Worm (Caenorhabditis elegans) whole organism, mixed stage, embryonic: Measurements from ENCODE around the gene wdfy-2.

Experiments
- M03D4.4 ChIP-seq: sonication (generic microtip); optimal IDR thresholded peaks from 2 replicates; lab custom pipeline; 2017; ENCODE audit warnings: mild to moderate bottlenecking, missing genetic modification characterization, missing compliant biosample characterization
- bed-3 ChIP-seq: fragments of 200-800 bp; sonication (Bioruptor generic); optimal IDR thresholded peaks from 3 replicates; lab custom pipeline; 2018; ENCODE audit warnings: mild to moderate bottlenecking, missing genetic modification characterization, moderate library complexity, missing compliant biosample characterization
- blmp-1 ChIP-seq: fragments of 150-350 bp; optimal IDR thresholded peaks from 2 replicates; lab custom pipeline; 2014; ENCODE audit warnings: missing biosample characterization, missing genetic modification characterization
- ceh-39 ChIP-seq: fragments of 150-350 bp; optimal IDR thresholded peaks from 2 replicates; lab custom pipeline; 2014; ENCODE audit warnings: missing biosample characterization, missing genetic modification characterization
- ceh-43 ChIP-seq: fragments of 200-800 bp; sonication (Bioruptor generic); optimal IDR thresholded peaks from 2 replicates; lab custom pipeline; 2018; ENCODE audit warnings: mild to moderate bottlenecking, missing genetic modification characterization, moderate library complexity, missing compliant biosample characterization
- ceh-83 ChIP-seq: fragments of 200-800 bp; sonication (Bioruptor generic); optimal IDR thresholded peaks from 2 replicates; lab custom pipeline; 2018; ENCODE audit warnings: mild to moderate bottlenecking, missing genetic modification characterization, missing compliant biosample characterization
- ces-1 ChIP-seq: fragments of 150-350 bp; optimal IDR thresholded peaks from 2 replicates; lab custom pipeline; 2014; ENCODE audit warnings: missing biosample characterization, missing genetic modification reagents, missing genetic modification characterization
- cnd-1 ChIP-seq: fragments of 200-800 bp; sonication (Bioruptor generic); optimal IDR thresholded peaks from 2 replicates; lab custom pipeline; 2018; ENCODE audit warnings: mild to moderate bottlenecking, missing genetic modification characterization, missing compliant biosample characterization
- drap-1 ChIP-seq: fragments of 200-800 bp; sonication (Bioruptor generic); optimal IDR thresholded peaks from 3 replicates; lab custom pipeline; 2018; ENCODE audit warnings: mild to moderate bottlenecking, missing genetic modification characterization, missing compliant biosample characterization
- elt-1 ChIP-seq: sonication (generic microtip); optimal IDR thresholded peaks from 2 replicates; lab custom pipeline; 2017; ENCODE audit warnings: missing genetic modification characterization, mild to moderate bottlenecking, missing compliant biosample characterization, antibody characterized with exemption, moderate library complexity, borderline replicate concordance; ENCODE audit not compliant: insufficient read depth
- elt-3 ChIP-seq: fragments of 150-350 bp; optimal IDR thresholded peaks from 2 replicates; lab custom pipeline; 2014; ENCODE audit warnings: missing biosample characterization, missing genetic modification characterization
- flh-1 ChIP-seq: fragments of 200-800 bp; sonication (Bioruptor generic); optimal IDR thresholded peaks from 2 replicates; lab custom pipeline; 2018; ENCODE audit warnings: mild to moderate bottlenecking, missing genetic modification characterization, moderate library complexity, missing compliant biosample characterization
- ham-2 ChIP-seq: fragments of 200-800 bp; sonication (Bioruptor generic); optimal IDR thresholded peaks from 2 replicates; lab custom pipeline; 2018; ENCODE audit warnings: mild to moderate bottlenecking, missing genetic modification characterization, missing compliant biosample characterization
- hlh-1 ChIP-seq: fragments of 150-350 bp; optimal IDR thresholded peaks from 2 replicates; lab custom pipeline; 2014; ENCODE audit warnings: missing biosample characterization, missing genetic modification reagents, missing genetic modification characterization
- lin-13 ChIP-seq: fragments of 150-350 bp; optimal IDR thresholded peaks from 2 replicates; lab custom pipeline; 2014; ENCODE audit warnings: missing biosample characterization, missing genetic modification characterization
- lin-32 ChIP-seq: fragments of 200-800 bp; sonication (Bioruptor generic); optimal IDR thresholded peaks from 2 replicates; lab custom pipeline; 2018; ENCODE audit warnings: mild to moderate bottlenecking, missing genetic modification characterization, missing compliant biosample characterization
- lsy-2 ChIP-seq: fragments of 150-350 bp; optimal IDR thresholded peaks from 2 replicates; lab custom pipeline; 2014; ENCODE audit warnings: missing biosample characterization, missing genetic modification characterization
- mab-5 ChIP-seq: fragments of 150-350 bp; optimal IDR thresholded peaks from 2 replicates; lab custom pipeline; 2014; ENCODE audit warnings: missing biosample characterization, missing genetic modification characterization
- mep-1 ChIP-seq: fragments of 150-350 bp; optimal IDR thresholded peaks from 2 replicates; lab custom pipeline; 2017; ENCODE audit warnings: missing biosample characterization, missing genetic modification reagents, missing genetic modification characterization, inconsistent platforms
- mls-2 ChIP-seq: sonication (generic microtip); optimal IDR thresholded peaks from 2 replicates; lab custom pipeline; 2016; ENCODE audit warnings: mild to moderate bottlenecking, missing genetic modification characterization, moderate library complexity, missing compliant biosample characterization
- nhr-12 ChIP-seq: fragments of 150-350 bp; optimal IDR thresholded peaks from 2 replicates; lab custom pipeline; 2014; ENCODE audit warnings: missing biosample characterization, missing genetic modification characterization
- nhr-2 ChIP-seq: fragments of 150-350 bp; optimal IDR thresholded peaks from 2 replicates; lab custom pipeline; 2014; ENCODE audit warnings: missing biosample characterization, missing genetic modification characterization
- nhr-237 ChIP-seq: fragments of 150-350 bp; optimal IDR thresholded peaks from 2 replicates; lab custom pipeline; 2014; ENCODE audit warnings: missing biosample characterization, missing genetic modification characterization
- nhr-28 ChIP-seq: fragments of 150-350 bp; optimal IDR thresholded peaks from 2 replicates; lab custom pipeline; 2014; ENCODE audit warnings: missing biosample characterization, missing genetic modification characterization
- nhr-76 ChIP-seq: sonication (generic microtip); optimal IDR thresholded peaks from 2 replicates; lab custom pipeline; 2017; ENCODE audit warnings: missing biosample characterization, missing genetic modification characterization
- pha-4 ChIP-seq: fragments of 150-350 bp; optimal IDR thresholded peaks from 2 replicates; lab custom pipeline; 2018; ENCODE audit warnings: missing biosample characterization, missing genetic modification reagents, missing genetic modification characterization
- sem-2 ChIP-seq: fragments of 200-800 bp; sonication (Bioruptor generic); optimal IDR thresholded peaks from 2 replicates; lab custom pipeline; 2018; ENCODE audit warnings: mild to moderate bottlenecking, missing genetic modification characterization, missing compliant biosample characterization
- snpc-4 ChIP-seq: fragments of 150-350 bp; optimal IDR thresholded peaks from 2 replicates; lab custom pipeline; 2014; ENCODE audit warnings: missing biosample characterization, missing genetic modification characterization
- sptf-1 ChIP-seq: sonication (generic microtip); optimal IDR thresholded peaks from 2 replicates; lab custom pipeline; 2017; ENCODE audit warnings: mild to moderate bottlenecking, missing genetic modification characterization, moderate library complexity, missing compliant biosample characterization
- tbx-8 ChIP-seq: fragments of 200-800 bp; sonication (Bioruptor generic); optimal IDR thresholded peaks from 2 replicates; lab custom pipeline; 2018; ENCODE audit warnings: mild to moderate bottlenecking, missing genetic modification characterization, moderate library complexity, missing compliant biosample characterization
- unc-120 ChIP-seq: sonication (generic microtip); optimal IDR thresholded peaks from 2 replicates; lab custom pipeline; 2017; ENCODE audit warnings: missing genetic modification characterization, missing compliant biosample characterization; ENCODE audit not compliant: poor library complexity, severe bottlenecking
- unc-39 ChIP-seq: fragments of 150-350 bp; optimal IDR thresholded peaks from 2 replicates; lab custom pipeline; 2014; ENCODE audit warnings: missing biosample characterization, missing genetic modification characterization
- unc-62 ChIP-seq: fragments of 150-350 bp; optimal IDR thresholded peaks from 2 replicates; lab custom pipeline; 2014; ENCODE audit warnings: missing biosample characterization, missing genetic modification reagents, missing genetic modification characterization
- zip-8 ChIP-seq: fragments of 150-350 bp; optimal IDR thresholded peaks from 2 replicates; lab custom pipeline; 2014; ENCODE audit warnings: missing biosample characterization, missing genetic modification characterization
- ztf-11 ChIP-seq: fragments of 150-350 bp; optimal IDR thresholded peaks from 2 replicates; lab custom pipeline; 2014; ENCODE audit warnings: missing biosample characterization, missing genetic modification characterization

The wdfy-2 gene

ce11 chrII:9345794-9346193 lies 26.1 kb downstream of the wdfy-2 start:
- no peak for TF ChIP-seq tbx-8
- TF ChIP-seq lin-32, result no peak
- TF ChIP-seq ces-1 (GFP tag; lab: Kevin White, UChicago), result no peak
- no peak for TF ChIP-seq nhr-2 (tag; lab: Kevin White, UChicago)
- no peak for TF ChIP-seq bed-3 (GFP tag; lab: Kevin White, UChicago)
- no peak for TF ChIP-seq M03D4.4 (tag; lab: Kevin White, UChicago)
- no peak for TF ChIP-seq ceh-83 (GFP tag; lab: Kevin White, UChicago)
- TF ChIP-seq snpc-4 (tag; lab: Kevin White, UChicago), result no peak
- TF ChIP-seq nhr-76 (tag; lab: Kevin White, UChicago), result no peak
- no peak for TF ChIP-seq ham-2 (GFP tag; lab: Kevin White, UChicago)
- TF ChIP-seq nhr-12 (tag; lab: Kevin White, UChicago), result no peak
- TF ChIP-seq mls-2 (tag; lab: Kevin White, UChicago), result no peak
- no peak for TF ChIP-seq sem-2 (GFP tag; lab: Kevin White, UChicago)
- no peak for TF ChIP-seq unc-120 (tag; lab: Kevin White, UChicago)
- no peak for TF ChIP-seq hlh-1 (tag; lab: Kevin White, UChicago)
- TF ChIP-seq blmp-1 (tag; lab: Kevin White, UChicago), result no peak
- TF ChIP-seq lsy-2 (tag; lab: Kevin White, UChicago), result no peak
- TF ChIP-seq zip-8, result no peak

- no peak for TF ChIP-seq ztf-11
- TF ChIP-seq mep-1 (tag; lab: Kevin White, UChicago), result no peak
- TF ChIP-seq unc-39, result no peak
- no peak for TF ChIP-seq nhr-76 (tag; lab: Kevin White, UChicago)
- no peak for TF ChIP-seq mab-5 (tag; lab: Kevin White, UChicago)
- TF ChIP-seq flh-1 (GFP tag; lab: Kevin White, UChicago), result no peak
- no peak for TF ChIP-seq ceh-83 (GFP tag; lab: Kevin White, UChicago)
- no peak for TF ChIP-seq pha-4
- TF ChIP-seq drap-1 (GFP tag; lab: Kevin White, UChicago), result no peak
- TF ChIP-seq unc-62, result no peak
- no peak for TF ChIP-seq nhr-12 (tag; lab: Kevin White, UChicago)
- TF ChIP-seq ceh-43 (GFP tag; lab: Kevin White, UChicago), result no peak
- TF ChIP-seq lin-13 (tag; lab: Kevin White, UChicago), result no peak
- TF ChIP-seq ces-1 (GFP tag; lab: Kevin White, UChicago), result no peak
- TF ChIP-seq zip-8, result no peak
Measured at ce11 chrII:9346490-9346889, 26.8 kb downstream of the wdfy-2 start, which contains the start of gene F42A8.1. Gene F42A8.1 (minus strand): TSS chrII:9346590.

DNA sequence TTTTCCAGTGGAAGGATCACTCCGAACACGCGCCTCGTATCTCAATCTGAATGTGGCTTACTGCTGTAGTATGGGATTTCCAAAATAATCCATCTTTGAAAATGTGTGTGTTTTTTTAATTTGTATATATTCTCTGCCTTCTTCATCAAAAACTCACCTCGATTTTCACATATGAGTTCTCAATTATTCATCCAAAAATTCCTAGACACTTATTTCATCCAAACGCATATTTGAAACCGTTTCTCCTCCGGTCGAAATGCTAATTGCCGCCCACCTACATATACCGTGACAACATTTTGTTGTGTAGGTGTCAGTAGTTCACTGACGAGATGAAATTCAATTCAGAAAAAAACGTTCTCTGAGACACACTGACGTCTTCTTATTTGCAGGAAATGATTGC lies 27.8 kb downstream of the wdfy-2 start:
- TF ChIP-seq sptf-1 (tag; lab: Kevin White, UChicago), result no peak
- no peak for TF ChIP-seq lin-32
- TF ChIP-seq ceh-39 (tag; lab: Kevin White, UChicago), result no peak
- no peak for TF ChIP-seq mep-1 (tag; lab: Kevin White, UChicago)
- no peak for TF ChIP-seq ham-2 (GFP tag; lab: Kevin White, UChicago)
- no peak for TF ChIP-seq nhr-76 (tag; lab: Kevin White, UChicago)
- TF ChIP-seq lsy-2 (tag; lab: Kevin White, UChicago), result no peak
- TF ChIP-seq nhr-28 (tag; lab: Kevin White, UChicago), result no peak

DNA sequence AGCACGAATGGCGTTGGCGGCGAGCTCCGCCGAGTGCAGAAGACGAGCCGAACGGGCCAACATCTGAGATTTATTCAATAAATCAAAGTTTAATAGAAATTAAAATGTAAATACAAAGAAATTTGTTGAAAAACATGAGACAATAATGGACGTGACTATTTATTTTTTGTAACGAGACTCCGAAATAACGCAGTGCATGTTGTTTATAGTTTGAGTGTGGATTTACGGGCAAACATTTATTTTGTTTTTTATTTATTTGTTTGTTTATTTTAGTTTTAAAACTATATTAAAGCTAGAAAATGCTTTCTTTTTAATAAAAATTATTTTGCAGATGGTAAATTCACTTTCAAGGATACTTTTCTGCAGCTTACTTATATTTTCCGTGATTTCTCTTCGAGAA lies 33.0 kb downstream of the wdfy-2 start, which contains the start of the genes sdhb-1 and cup-15:
TSS of gene sdhb-1 (minus strand) at position 63 of the 400 bp plus-strand sequence.
TSS of gene cup-15 (plus strand) at position 332 of the 400 bp plus-strand sequence.
- TF ChIP-seq zip-8, result no peak
- TF ChIP-seq nhr-2 (tag; lab: Kevin White, UChicago), result no peak
- TF ChIP-seq tbx-8, result no peak
- no peak for TF ChIP-seq ceh-39 (tag; lab: Kevin White, UChicago)
- no peak for TF ChIP-seq ztf-11

DNA sequence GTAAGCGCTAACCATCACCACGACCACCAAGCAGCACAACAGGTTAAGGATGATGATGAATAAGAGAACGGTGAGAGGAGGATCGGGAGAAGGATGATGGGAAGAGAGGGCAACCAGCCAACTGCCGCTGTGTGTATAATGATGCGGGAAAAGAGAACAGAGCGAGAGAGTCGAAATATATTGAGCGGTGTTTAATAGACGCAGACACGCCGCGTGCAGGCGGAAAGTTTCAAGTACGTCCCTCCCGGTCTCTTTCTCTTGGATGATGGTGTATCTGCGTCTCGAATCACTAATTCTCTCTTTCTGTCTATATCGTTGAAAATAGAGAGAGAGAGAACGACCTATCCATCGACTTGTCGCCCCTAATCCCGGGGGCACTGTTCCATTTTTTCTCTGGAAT lies 37.1 kb downstream of the wdfy-2 start:
- TF ChIP-seq lin-13 (tag; lab: Kevin White, UChicago) (peak; percentile 43), elt-3 (no peak), nhr-28 (tag; lab: Kevin White, UChicago) (no peak), unc-39 (no peak), nhr-12 (tag; lab: Kevin White, UChicago) (no peak), ceh-39 (tag; lab: Kevin White, UChicago) (no peak), flh-1 (GFP tag; lab: Kevin White, UChicago) (no peak), mls-2 (tag; lab: Kevin White, UChicago) (peak; percentile 54), drap-1 (GFP tag; lab: Kevin White, UChicago) (no peak), ces-1 (GFP tag; lab: Kevin White, UChicago) (peak; percentile 57), ceh-83 (GFP tag; lab: Kevin White, UChicago) (no peak), elt-1 (tag; lab: Kevin White, UChicago) (no peak), blmp-1 (tag; lab: Kevin White, UChicago) (no peak), mab-5 (tag; lab: Kevin White, UChicago) (no peak), mep-1 (tag; lab: Kevin White, UChicago) (peak; percentile 9), M03D4.4 (tag; lab: Kevin White, UChicago) (peak; percentile 1), pha-4 (peak; percentile 82), ceh-43 (GFP tag; lab: Kevin White, UChicago) (no peak), nhr-2 (tag; lab: Kevin White, UChicago) (no peak), bed-3 (GFP tag; lab: Kevin White, UChicago) (no peak), lin-32 (no peak), zip-8 (no peak), nhr-76 (tag; lab: Kevin White, UChicago) (no peak), hlh-1 (tag; lab: Kevin White, UChicago) (peak; percentile 83), nhr-237 (peak; percentile 7), sptf-1 (tag; lab: Kevin White, UChicago) (peak; percentile 33), snpc-4 (tag; lab: Kevin White, UChicago) (no peak), tbx-8 (no peak), ham-2 (GFP tag; lab: Kevin White, UChicago) (peak; percentile 79), lsy-2 (tag; lab: Kevin White, UChicago) (peak; percentile 11), unc-120 (tag; lab: Kevin White, UChicago) (peak; percentile 16), cnd-1 (tag; lab: Kevin White, UChicago) (peak; percentile 26), unc-62 (peak; percentile 53), sem-2 (GFP tag; lab: Kevin White, UChicago) (no peak), ztf-11 (peak; percentile 59)
